Fruit fly (Drosophila melanogaster) whole organism, prepupa: ENCODE results near the gene MED6.

Experiments used
- Blimp-1 ChIP-seq: fragments of 200-800 bp; sonication (Bioruptor generic); optimal IDR thresholded peaks from 3 replicates; lab custom pipeline; 2017; ENCODE audit warnings: missing biosample characterization, missing genetic modification characterization, mild to moderate bottlenecking, moderate library complexity, missing genetic modification reagents
- CG11902 ChIP-seq: fragments of 200-800 bp; sonication (Bioruptor generic); optimal IDR thresholded peaks from 3 replicates; lab custom pipeline; 2016; ENCODE audit warnings: missing biosample characterization, missing genetic modification characterization
- CG15336 ChIP-seq: fragments of 200-800 bp; sonication (Bioruptor generic); IDR thresholded peaks from 2 replicates; pipeline ENCODE4 v1.3.6; 2022; ENCODE audit warnings: missing biosample characterization, missing genetic modification characterization
- CG1621 ChIP-seq: fragments of 200-800 bp; sonication (Bioruptor generic); optimal IDR thresholded peaks from 3 replicates; lab custom pipeline; 2018; ENCODE audit warnings: missing biosample characterization, mild to moderate bottlenecking, missing genetic modification characterization
- CG16779 ChIP-seq: fragments of 200-800 bp; sonication (Bioruptor generic); optimal IDR thresholded peaks from 3 replicates; lab custom pipeline; 2017; ENCODE audit warnings: missing biosample characterization, mild to moderate bottlenecking, missing genetic modification characterization
- CG3032 ChIP-seq: fragments of 200-800 bp; optimal IDR thresholded peaks from 2 replicates; lab custom pipeline; 2019; ENCODE audit warnings: missing biosample characterization, mild to moderate bottlenecking, missing genetic modification characterization, moderate library complexity
- CG34406 ChIP-seq: fragments of 200-800 bp; sonication (Bioruptor generic); optimal IDR thresholded peaks from 3 replicates; lab custom pipeline; 2016; ENCODE audit warnings: missing biosample characterization, missing genetic modification characterization
- CG6163 ChIP-seq: fragments of 200-800 bp; sonication (Bioruptor generic); IDR thresholded peaks from 3 replicates; pipeline ENCODE4 v1.3.6; 2022; ENCODE audit warnings: missing biosample characterization, missing genetic modification characterization
- CG6276 ChIP-seq: fragments of 200-800 bp; sonication (Bioruptor generic); optimal IDR thresholded peaks from 2 replicates; lab custom pipeline; 2017; ENCODE audit warnings: missing biosample characterization, mild to moderate bottlenecking, missing genetic modification characterization
- CG6854 ChIP-seq: fragments of 200-800 bp; sonication (Bioruptor generic); optimal IDR thresholded peaks from 2 replicates; lab custom pipeline; 2017; ENCODE audit warnings: missing biosample characterization, mild to moderate bottlenecking, missing genetic modification characterization
- CG7368 ChIP-seq: fragments of 200-800 bp; sonication (Bioruptor generic); optimal IDR thresholded peaks from 3 replicates; lab custom pipeline; 2016; ENCODE audit warnings: missing biosample characterization, missing genetic modification characterization
- CG8119 ChIP-seq: fragments of 200-800 bp; sonication (Bioruptor generic); IDR thresholded peaks from 3 replicates; pipeline ENCODE4 v1.3.6; 2022; ENCODE audit warnings: missing biosample characterization, missing genetic modification characterization
- CG8632 ChIP-seq: fragments of 200-800 bp; sonication (Bioruptor generic); optimal IDR thresholded peaks from 3 replicates; lab custom pipeline; 2016; ENCODE audit warnings: missing biosample characterization, missing genetic modification characterization
- Eip78C ChIP-seq: fragments of 200-800 bp; sonication (Bioruptor generic); peaks from one replicate; lab custom pipeline; 2016; ENCODE audit warnings: missing biosample characterization, missing genetic modification characterization
- Eip93F ChIP-seq: fragments of 200-800 bp; sonication (Bioruptor generic); optimal IDR thresholded peaks from 2 replicates; lab custom pipeline; 2016; ENCODE audit warnings: missing biosample characterization, mild to moderate bottlenecking, missing genetic modification characterization
- Ets96B ChIP-seq: fragments of 200-800 bp; optimal IDR thresholded peaks from 2 replicates; lab custom pipeline; 2019; ENCODE audit warnings: missing biosample characterization, mild to moderate bottlenecking, missing genetic modification characterization, moderate library complexity
- Gug ChIP-seq: fragments of 200-800 bp; sonication (Bioruptor generic); IDR thresholded peaks from 2 replicates; pipeline ENCODE4 v1.3.6; 2022; ENCODE audit warnings: missing biosample characterization, missing genetic modification characterization
- Hr4 ChIP-seq: fragments of 200-800 bp; sonication (Bioruptor generic); optimal IDR thresholded peaks from 3 replicates; lab custom pipeline; 2016; ENCODE audit warnings: missing biosample characterization, missing genetic modification characterization
- Lpt ChIP-seq: fragments of 200-800 bp; sonication (Bioruptor generic); optimal IDR thresholded peaks from 3 replicates; lab custom pipeline; 2016; ENCODE audit warnings: missing biosample characterization, missing genetic modification characterization
- Sox14 ChIP-seq: fragments of 200-800 bp; sonication (Bioruptor generic); optimal IDR thresholded peaks from 3 replicates; lab custom pipeline; 2016; ENCODE audit warnings: missing biosample characterization, missing genetic modification characterization
- Sox15 ChIP-seq: fragments of 200-800 bp; sonication (Bioruptor generic); optimal IDR thresholded peaks from 3 replicates; lab custom pipeline; 2016; ENCODE audit warnings: missing biosample characterization, missing genetic modification characterization
- acj6 ChIP-seq: fragments of 200-800 bp; sonication (Bioruptor generic); optimal IDR thresholded peaks from 3 replicates; lab custom pipeline; 2016; ENCODE audit warnings: missing biosample characterization, missing genetic modification characterization
- cyc ChIP-seq: fragments of 200-800 bp; sonication (Bioruptor generic); optimal IDR thresholded peaks from 3 replicates; lab custom pipeline; 2016; ENCODE audit warnings: missing biosample characterization, missing genetic modification characterization
- dac ChIP-seq: fragments of 200-800 bp; sonication (Bioruptor generic); optimal IDR thresholded peaks from 2 replicates; lab custom pipeline; 2017; ENCODE audit warnings: missing biosample characterization, mild to moderate bottlenecking, missing genetic modification characterization
- dsx ChIP-seq: fragments of 200-800 bp; optimal IDR thresholded peaks from 3 replicates; lab custom pipeline; 2019; ENCODE audit warnings: missing biosample characterization, mild to moderate bottlenecking, missing genetic modification characterization, moderate library complexity; ENCODE audit not compliant: poor library complexity, severe bottlenecking
- eg ChIP-seq: fragments of 200-800 bp; sonication (Bioruptor generic); IDR thresholded peaks from 3 replicates; pipeline ENCODE4 v1.3.6; 2022; ENCODE audit warnings: missing biosample characterization, missing genetic modification characterization
- esn ChIP-seq: fragments of 200-800 bp; sonication (Bioruptor generic); optimal IDR thresholded peaks from 2 replicates; lab custom pipeline; 2016; ENCODE audit warnings: missing biosample characterization, mild to moderate bottlenecking, missing genetic modification characterization, moderate library complexity
- lz ChIP-seq: fragments of 200-800 bp; sonication (Bioruptor generic); optimal IDR thresholded peaks from 3 replicates; lab custom pipeline; 2016; ENCODE audit warnings: missing biosample characterization, missing genetic modification characterization
- net ChIP-seq: fragments of 200-800 bp; sonication (Bioruptor generic); optimal IDR thresholded peaks from 3 replicates; lab custom pipeline; 2016; ENCODE audit warnings: missing biosample characterization, missing genetic modification characterization
- spab ChIP-seq: fragments of 200-800 bp; sonication (Bioruptor generic); optimal IDR thresholded peaks from 2 replicates; lab custom pipeline; 2017; ENCODE audit warnings: missing biosample characterization, mild to moderate bottlenecking, missing genetic modification characterization, missing genetic modification reagents
- svp ChIP-seq: fragments of 200-800 bp; sonication (Bioruptor generic); peaks from one replicate; lab custom pipeline; 2016; ENCODE audit warnings: missing biosample characterization, missing genetic modification characterization
- topi ChIP-seq: fragments of 200-800 bp; sonication (Bioruptor generic); optimal IDR thresholded peaks from 3 replicates; lab custom pipeline; 2016; ENCODE audit warnings: missing biosample characterization, missing genetic modification characterization

Gene MED6

DNA sequence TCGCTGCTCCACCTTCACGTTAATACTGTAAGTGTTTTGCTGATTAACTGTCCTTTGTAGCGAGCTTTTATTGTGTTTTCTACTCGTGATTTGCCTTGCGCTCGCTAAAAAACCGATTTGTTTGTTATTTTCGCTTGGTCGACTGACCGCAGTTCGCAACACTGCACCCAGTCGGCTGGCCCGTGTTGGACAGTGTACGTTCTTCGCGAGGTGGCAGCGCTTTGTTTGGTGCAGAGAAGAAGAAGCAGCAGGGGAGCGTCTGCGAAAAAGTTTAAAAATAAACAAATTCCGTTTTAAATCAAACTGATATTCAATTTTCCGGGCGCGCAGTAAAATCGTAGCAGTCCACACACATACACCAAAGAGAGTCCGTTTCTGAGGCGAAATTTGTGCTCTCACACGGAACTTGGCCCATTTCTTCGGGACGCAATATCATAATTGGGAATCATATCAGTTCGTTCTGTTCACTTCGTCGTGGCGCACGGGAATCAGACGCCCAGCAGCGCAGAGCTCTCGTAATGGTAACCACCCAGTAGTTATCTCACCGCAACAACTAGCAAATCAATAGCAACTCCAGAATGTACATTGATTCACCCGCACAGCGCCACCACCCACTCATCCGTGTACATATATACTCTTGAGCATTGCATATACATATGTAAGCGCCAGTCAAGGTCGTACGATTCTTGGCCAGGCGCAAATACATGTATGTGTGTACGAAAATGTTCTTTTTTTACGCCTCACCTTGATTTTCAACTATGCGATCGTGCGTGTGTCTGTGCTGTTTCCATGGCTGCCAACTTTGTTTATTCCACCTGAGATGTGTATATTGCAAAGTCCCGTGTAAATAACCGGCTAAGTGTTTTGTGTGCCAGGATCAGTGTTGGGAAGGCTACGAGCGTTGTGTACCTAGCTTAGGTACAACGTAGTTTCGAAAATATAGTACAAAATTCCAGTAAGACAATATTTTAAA, 878 bp downstream of the MED6 start, which contains the start of gene Naa80 (continued):
- TF ChIP-seq CG8632 (GFP tag; lab: Kevin White, UChicago) (peak; percentile 46), Eip93F (GFP tag; lab: Kevin White, UChicago) (no peak), spab (GFP tag; lab: Kevin White, UChicago) (peak; percentile 28), Sox15 (GFP tag; lab: Kevin White, UChicago) (peak; percentile 24), Ets96B (tag; lab: Kevin White, UChicago) (no peak), acj6 (GFP tag; lab: Kevin White, UChicago) (peak; percentile 44), CG7368 (peak; percentile 57), dsx (peak; percentile 50), Hr4 (GFP tag; lab: Kevin White, UChicago) (no peak), CG16779 (tag; lab: Kevin White, UChicago) (no peak), Gug (GFP tag; lab: Robert Waterston, UW) (no peak), CG1621 (tag; lab: Kevin White, UChicago) (peak; percentile 83), CG11902 (peak; percentile 32), Lpt (GFP tag; lab: Kevin White, UChicago) (peak; percentile 35), lz (GFP tag; lab: Kevin White, UChicago) (peak; percentile 63), topi (peak; percentile 82), CG15336 (GFP tag; lab: Robert Waterston, UW) (peak; percentile 40; the same call in 1 of the 2 replicates), dac (GFP tag; lab: Kevin White, UChicago) (no peak), cyc (GFP tag; lab: Kevin White, UChicago) (peak; percentile 73), Blimp-1 (GFP tag; lab: Kevin White, UChicago) (no peak)

DNA sequence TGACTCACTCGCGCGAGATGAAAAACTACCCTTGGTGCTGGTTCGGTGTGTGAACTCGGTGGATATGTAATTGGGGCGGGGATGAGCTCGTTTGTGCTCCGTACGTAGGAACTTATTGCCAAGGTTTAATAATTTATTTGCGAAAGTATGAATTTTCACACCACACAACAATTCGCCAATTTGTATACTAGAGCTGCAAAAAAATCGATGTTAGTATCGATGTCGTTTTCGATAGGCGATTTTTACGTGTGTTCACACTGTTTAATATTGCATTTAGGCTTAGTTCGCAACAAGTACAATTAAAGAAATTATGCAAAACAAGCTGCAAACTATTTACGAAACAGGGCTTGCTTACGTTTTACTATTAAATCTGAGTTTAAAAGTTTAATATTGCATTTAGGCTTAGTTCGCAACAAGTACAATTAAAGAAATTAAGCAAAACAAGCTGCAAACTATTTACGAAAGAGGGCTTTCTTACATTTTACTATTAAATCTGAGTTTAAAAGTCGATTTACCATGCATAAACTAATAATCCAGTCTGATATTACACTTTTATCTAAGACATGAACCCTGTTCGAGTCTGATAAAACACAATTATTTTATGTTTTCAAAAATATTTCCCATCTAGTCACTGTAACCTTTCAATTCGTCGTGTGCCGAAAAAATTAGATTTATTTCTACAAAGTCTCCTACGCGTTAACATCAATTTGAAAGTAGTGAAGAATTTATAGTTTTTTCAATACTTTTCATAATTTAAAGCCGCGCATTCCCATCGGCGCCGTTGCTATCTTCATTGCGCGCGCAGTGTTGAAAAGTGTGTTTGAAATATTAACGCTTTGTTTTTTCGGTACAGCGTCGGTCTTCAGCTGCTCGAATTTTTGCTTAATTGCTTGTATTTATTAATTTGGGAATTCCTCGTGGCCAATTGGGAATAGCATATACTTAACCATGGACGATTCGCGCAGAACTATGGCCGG, 5.5 kb downstream of the MED6 start, which contains the start of the genes Snap24 and CG8478:
Gene Snap24 (minus strand): TSS at position 196 of the 977 bp plus-strand sequence.
Gene CG8478 (plus strand): TSS at position 696 of the 977 bp plus-strand sequence.
- peak; percentile 44 for TF ChIP-seq topi
- TF ChIP-seq net (GFP tag; lab: Kevin White, UChicago) = no peak
- TF ChIP-seq Eip78C (GFP tag; lab: Kevin White, UChicago) = peak; percentile 61
- TF ChIP-seq CG3032 (tag; lab: Kevin White, UChicago) = peak; percentile 13

DNA sequence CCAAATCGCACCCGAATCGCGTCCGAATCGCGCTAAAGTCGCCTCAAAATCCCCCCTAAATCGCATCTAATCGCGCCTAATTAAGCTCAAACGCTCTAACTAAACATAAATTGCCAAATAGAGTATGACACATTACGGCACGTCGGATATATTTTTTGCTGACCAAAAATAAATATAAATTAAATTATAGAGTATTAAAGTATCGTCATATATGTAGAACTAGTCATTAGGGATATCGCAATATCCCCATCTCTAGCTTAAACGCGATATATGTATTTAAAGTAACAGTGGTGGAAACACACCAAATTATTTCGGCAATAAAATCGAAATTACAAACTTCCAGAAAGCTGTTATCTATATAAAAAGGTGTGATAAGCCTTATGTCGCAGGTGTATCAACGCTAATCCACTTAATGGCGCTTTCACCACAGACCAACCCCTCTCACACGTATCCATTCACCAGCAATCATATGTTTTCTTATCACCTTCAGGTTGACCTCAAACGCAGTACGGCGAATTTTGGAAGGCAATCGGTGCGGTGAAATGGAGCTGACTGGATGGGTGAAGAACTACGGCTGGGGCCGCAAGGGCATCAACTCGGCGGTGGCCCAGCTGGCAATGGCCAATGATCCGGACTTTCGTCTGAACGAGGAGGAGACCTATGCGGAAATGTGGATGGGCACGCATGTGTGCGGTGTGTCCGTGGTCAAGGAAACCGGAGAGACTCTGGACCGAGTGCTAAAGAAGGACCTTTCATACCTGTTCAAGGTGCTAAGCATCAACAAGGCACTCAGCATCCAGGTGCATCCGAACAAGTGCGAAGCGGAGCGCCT, 9.2 kb downstream of the MED6 start, which contains the start of gene Mpi:
Gene Mpi (plus strand): TSS at position 263 of the 832 bp plus-strand sequence.
- TF ChIP-seq CG6854 (GFP tag; lab: Kevin White, UChicago) = no peak
- peak; percentile 36 for TF ChIP-seq CG3032 (tag; lab: Kevin White, UChicago)
- peak; percentile 34 for TF ChIP-seq esn (GFP tag; lab: Kevin White, UChicago)
- 0 out of 3 replicates have a peak, but pooled peaks have one; percentile 30 for TF ChIP-seq eg (GFP tag; lab: Robert Waterston, UW)
- no peak for TF ChIP-seq Lpt (GFP tag; lab: Kevin White, UChicago)
- no peak for TF ChIP-seq Eip78C (GFP tag; lab: Kevin White, UChicago)
- no peak for TF ChIP-seq Sox14 (GFP tag; lab: Kevin White, UChicago)
- TF ChIP-seq CG1621 (tag; lab: Kevin White, UChicago) = no peak
- 0 out of 3 replicates have a peak, but pooled peaks have one; percentile 23 for TF ChIP-seq CG8119
- no peak for TF ChIP-seq CG6163
- TF ChIP-seq CG34406 (GFP tag; lab: Kevin White, UChicago) = no peak
- no peak for TF ChIP-seq spab (GFP tag; lab: Kevin White, UChicago)
- no peak for TF ChIP-seq net (GFP tag; lab: Kevin White, UChicago)
- TF ChIP-seq svp (GFP tag; lab: Kevin White, UChicago) = peak; percentile 98
- no peak for TF ChIP-seq CG6276 (GFP tag; lab: Kevin White, UChicago)
- TF ChIP-seq CG15336 (GFP tag; lab: Robert Waterston, UW) = no peak
- TF ChIP-seq Blimp-1 (GFP tag; lab: Kevin White, UChicago) = no peak
- TF ChIP-seq, all 60 proteins: peak for 5
